Fruit fly (Drosophila melanogaster): ENCODE data around the gene CG44198.

Gene CG44198

dm6 chr2L:13164994-13165801 is 46.3 kb upstream of the CG44198 start, which contains the start of gene Sirt1 (continued):
- TF ChIP-seq CG12071 (GFP tag; optimal IDR thresholded peaks at IDR 0.05), result no peak
- peak; percentile 68 for TF ChIP-seq bab2 (GFP tag; optimal IDR thresholded peaks at IDR 0.05)
- TF ChIP-seq row (GFP tag; IDR thresholded peaks at IDR 0.05), result peak; percentile 93
- TF ChIP-seq cwo (GFP tag; optimal IDR thresholded peaks at IDR 0.05), result peak; percentile 72
- no peak; the same call in 2 of the 3 replicates for TF ChIP-seq CG34422 (GFP tag; IDR thresholded peaks at IDR 0.05)
- TF ChIP-seq CG7745 (tag; optimal IDR thresholded peaks at IDR 0.05), result no peak
- peak; percentile 56 for TF ChIP-seq dan (GFP tag; IDR thresholded peaks at IDR 0.05)
- TF ChIP-seq unc-4 (GFP tag; IDR thresholded peaks at IDR 0.05; ENCODE audit: partially characterized antibody), result no peak
- peak; percentile 77 for TF ChIP-seq al (GFP tag; IDR thresholded peaks at IDR 0.05)
- TF ChIP-seq lola (GFP tag; optimal IDR thresholded peaks at IDR 0.05), result peak in 1 of 3 experiments; percentile 93
- no peak for TF ChIP-seq btn (GFP tag; optimal IDR thresholded peaks at IDR 0.05)
- no peak for TF ChIP-seq Dad (GFP tag; optimal IDR thresholded peaks at IDR 0.05)
- TF ChIP-seq CG12744 (GFP tag; optimal IDR thresholded peaks at IDR 0.05), result no peak
- TF ChIP-seq Ravus (GFP tag; IDR thresholded peaks at IDR 0.05), result peak; percentile 43
- peak; percentile 74 for TF ChIP-seq CG4328 (GFP tag; optimal IDR thresholded peaks at IDR 0.05)
- peak; percentile 92 for TF ChIP-seq CG31441 (GFP tag; IDR thresholded peaks at IDR 0.05)
- peak; percentile 39 for TF ChIP-seq CG8359 (GFP tag; optimal IDR thresholded peaks at IDR 0.05; ENCODE audit: borderline replicate concordance)
- no peak for TF ChIP-seq usp (GFP tag; optimal IDR thresholded peaks at IDR 0.05)
- TF ChIP-seq CG4730 (GFP tag; IDR thresholded peaks at IDR 0.05), result peak; percentile 67
- TF ChIP-seq CG4617 (GFP tag; optimal IDR thresholded peaks at IDR 0.05; ENCODE audit: borderline replicate concordance), result peak; percentile 45
- no peak; the same call in 1 of the 2 replicates for TF ChIP-seq toy (GFP tag; IDR thresholded peaks at IDR 0.05)
- no peak for TF ChIP-seq CG10565 (GFP tag; optimal IDR thresholded peaks at IDR 0.05)
- TF ChIP-seq CG18619 (GFP tag; optimal IDR thresholded peaks at IDR 0.05), result peak; percentile 89
- TF ChIP-seq dati (GFP tag; IDR thresholded peaks at IDR 0.05), result no peak
- no peak for TF ChIP-seq CG7271 (tag; optimal IDR thresholded peaks at IDR 0.05)
- TF ChIP-seq CG7839 (tag; optimal IDR thresholded peaks at IDR 0.05), result peak; percentile 95
- TF ChIP-seq CG10431 (GFP tag; optimal IDR thresholded peaks at IDR 0.05), result peak; percentile 49
- peak; percentile 64 for TF ChIP-seq nom (GFP tag; optimal IDR thresholded peaks at IDR 0.05)
- peak; percentile 41 for TF ChIP-seq schlank (tag; optimal IDR thresholded peaks at IDR 0.05)
- TF ChIP-seq ac (GFP tag; optimal IDR thresholded peaks at IDR 0.05), result no peak
- peak; percentile 40 for TF ChIP-seq CG2202 (tag; optimal IDR thresholded peaks at IDR 0.05)
- peak; percentile 70 for TF ChIP-seq CG9797 (GFP tag; optimal IDR thresholded peaks at IDR 0.05)
- TF ChIP-seq CG4820 (GFP tag; optimal IDR thresholded peaks at IDR 0.05), result peak; percentile 83
- peak; percentile 43; the same call in 1 of the 3 replicates for TF ChIP-seq Opbp (GFP tag; IDR thresholded peaks at IDR 0.05; ENCODE audit: partially characterized antibody)
- peak; percentile 45; the same call in 1 of the 3 replicates for TF ChIP-seq CG34224 (GFP tag; IDR thresholded peaks at IDR 0.05; ENCODE audit: partially characterized antibody)
- TF ChIP-seq Six4 (GFP tag; optimal IDR thresholded peaks at IDR 0.05), result peak; percentile 83
- peak; percentile 22 for TF ChIP-seq jumu (GFP tag; optimal IDR thresholded peaks at IDR 0.05)
- TF ChIP-seq fru (optimal IDR thresholded peaks at IDR 0.05), result no peak
- peak; percentile 60 for TF ChIP-seq CG3995 (GFP tag; optimal IDR thresholded peaks at IDR 0.05)
- peak; percentile 57 for TF ChIP-seq fu2 (GFP tag; optimal IDR thresholded peaks at IDR 0.05)
- peak; percentile 79 for TF ChIP-seq E2f1 (GFP tag; IDR thresholded peaks at IDR 0.05)
- TF ChIP-seq Camta (GFP tag; optimal IDR thresholded peaks at IDR 0.05), result peak; percentile 18
- peak; percentile 4 for TF ChIP-seq eyg (GFP tag; optimal IDR thresholded peaks at IDR 0.05)
- peak; percentile 61; the same call in 1 of the 2 replicates for TF ChIP-seq sob (GFP tag; IDR thresholded peaks at IDR 0.05)
- TF ChIP-seq Hr39 (optimal IDR thresholded peaks at IDR 0.05), result no peak
- peak; percentile 79 for TF ChIP-seq slou (GFP tag; optimal IDR thresholded peaks at IDR 0.05)
- TF ChIP-seq CG12236 (GFP tag; optimal IDR thresholded peaks at IDR 0.05), result no peak
- peak; percentile 70 to 85 for TF ChIP-seq Pdp1 (GFP tag; optimal IDR thresholded peaks at IDR 0.05)
- TF ChIP-seq gce (GFP tag; IDR thresholded peaks at IDR 0.05), result no peak
- peak; percentile 53 for TF ChIP-seq Poxn (GFP tag; IDR thresholded peaks at IDR 0.05)
